Worm (Caenorhabditis elegans): ENCODE measurements around the gene svh-1.
A peak's percentile ranks its signal among the peaks of the same experiment; 100 is the strongest.

svh-1 gene

DNA sequence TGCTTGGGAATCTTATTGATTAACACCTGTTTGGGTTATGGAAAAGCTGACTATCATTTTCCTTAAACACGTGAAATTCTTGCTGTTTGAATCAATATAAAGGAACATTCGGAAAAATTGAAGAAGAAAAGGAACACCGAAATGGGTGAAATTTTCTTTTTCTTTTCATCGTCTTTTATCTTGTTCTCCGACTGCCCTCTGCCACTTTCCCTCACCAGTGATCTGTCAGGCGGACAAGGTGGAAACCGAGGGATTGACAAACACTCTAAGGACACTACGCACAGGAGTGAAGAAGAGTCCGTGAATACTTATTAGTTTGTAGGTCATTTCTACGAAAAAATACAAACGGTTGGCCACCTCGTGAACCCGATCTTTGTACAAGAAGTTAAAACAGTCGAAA lies 26.9 kb downstream of the svh-1 start:
- TF ChIP-seq efl-1 (optimal IDR thresholded peaks at IDR 0.05) (no peak), efl-1 (GFP tag; optimal IDR thresholded peaks at IDR 0.05 in 1 of 2) (peak in 1 of 2 experiments; percentile 15), nhr-19 (GFP tag; conservative IDR thresholded peaks at IDR 0.05) (no peak), ztf-4 (tag; optimal IDR thresholded peaks at IDR 0.05) (no peak), alr-1 (tag; optimal IDR thresholded peaks at IDR 0.05; ENCODE audit: borderline replicate concordance) (no peak), nhr-12 (tag; optimal IDR thresholded peaks at IDR 0.05) (no peak), unc-98 (GFP tag; IDR thresholded peaks at IDR 0.05) (no peak), egl-13 (tag; optimal IDR thresholded peaks at IDR 0.05) (no peak), ces-1 (GFP tag; optimal IDR thresholded peaks at IDR 0.05) (no peak), pax-3 (tag; optimal IDR thresholded peaks at IDR 0.05) (no peak), skn-1 (tag; optimal IDR thresholded peaks at IDR 0.05) (no peak), irx-1 (tag; optimal IDR thresholded peaks at IDR 0.05) (no peak), grh-1 (GFP tag; IDR thresholded peaks at IDR 0.05) (no peak), ceh-8 (GFP tag; optimal IDR thresholded peaks at IDR 0.05) (no peak), lin-14 (GFP tag; optimal IDR thresholded peaks at IDR 0.05) (peak; percentile 17), blmp-1 (tag; optimal IDR thresholded peaks at IDR 0.05) (peak; percentile 96), mep-1 (tag; optimal IDR thresholded peaks at IDR 0.05) (no peak), elt-2 (tag; optimal IDR thresholded peaks at IDR 0.05) (no peak), hlh-4 (tag; optimal IDR thresholded peaks at IDR 0.05) (no peak), mdl-1 (tag; optimal IDR thresholded peaks at IDR 0.05) (no peak), sup-37 (GFP tag; optimal IDR thresholded peaks at IDR 0.05) (no peak), hpl-2 (GFP tag; optimal IDR thresholded peaks at IDR 0.05) (no peak), ama-1 (optimal IDR thresholded peaks at IDR 0.05) (no peak)

DNA sequence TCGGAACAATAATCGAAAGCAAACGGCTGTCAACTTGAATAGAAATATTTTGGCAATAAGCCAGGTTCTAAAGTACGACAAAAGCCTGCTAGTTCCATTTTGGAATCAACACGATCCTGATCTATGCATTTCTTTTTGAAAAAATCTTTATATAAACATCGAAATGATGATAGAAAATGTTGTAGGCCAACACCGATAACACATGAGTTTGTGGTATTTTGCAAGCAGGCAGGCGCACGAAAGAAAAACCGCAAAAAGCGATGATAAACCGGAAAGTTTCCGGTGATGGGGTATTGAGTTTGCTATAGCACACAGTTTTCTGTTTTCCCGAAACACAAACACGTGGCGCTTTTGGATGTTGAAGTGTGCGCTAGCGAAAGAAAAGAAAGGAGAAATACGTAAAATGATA lies 27.7 kb downstream of the svh-1 start:
- peak; percentile 1 for TF ChIP-seq nhr-71 (tag; optimal IDR thresholded peaks at IDR 0.05)
- TF ChIP-seq efl-1 (optimal IDR thresholded peaks at IDR 0.05) = no peak
- TF ChIP-seq efl-1 (GFP tag; optimal IDR thresholded peaks at IDR 0.05 in 1 of 2) = peak in 1 of 2 experiments; percentile 75
- TF ChIP-seq skn-1 (tag; optimal IDR thresholded peaks at IDR 0.05) = no peak
- TF ChIP-seq hlh-17 (GFP tag; optimal IDR thresholded peaks at IDR 0.05; ENCODE audit: borderline replicate concordance) = no peak
- peak; percentile 57 for TF ChIP-seq blmp-1 (tag; optimal IDR thresholded peaks at IDR 0.05)
- TF ChIP-seq nhr-20 (tag; optimal IDR thresholded peaks at IDR 0.05) = peak; percentile 59
- TF ChIP-seq mdl-1 (tag; optimal IDR thresholded peaks at IDR 0.05) = peak in 1 of 2 experiments; percentile 31
- TF ChIP-seq lin-14 (GFP tag; optimal IDR thresholded peaks at IDR 0.05) = peak; percentile 39
- TF ChIP-seq snu-23 (GFP tag; optimal IDR thresholded peaks at IDR 0.05) = peak; percentile 22
- TF ChIP-seq elt-3 (tag; optimal IDR thresholded peaks at IDR 0.05) = peak in 1 of 6 experiments; percentile 0

DNA sequence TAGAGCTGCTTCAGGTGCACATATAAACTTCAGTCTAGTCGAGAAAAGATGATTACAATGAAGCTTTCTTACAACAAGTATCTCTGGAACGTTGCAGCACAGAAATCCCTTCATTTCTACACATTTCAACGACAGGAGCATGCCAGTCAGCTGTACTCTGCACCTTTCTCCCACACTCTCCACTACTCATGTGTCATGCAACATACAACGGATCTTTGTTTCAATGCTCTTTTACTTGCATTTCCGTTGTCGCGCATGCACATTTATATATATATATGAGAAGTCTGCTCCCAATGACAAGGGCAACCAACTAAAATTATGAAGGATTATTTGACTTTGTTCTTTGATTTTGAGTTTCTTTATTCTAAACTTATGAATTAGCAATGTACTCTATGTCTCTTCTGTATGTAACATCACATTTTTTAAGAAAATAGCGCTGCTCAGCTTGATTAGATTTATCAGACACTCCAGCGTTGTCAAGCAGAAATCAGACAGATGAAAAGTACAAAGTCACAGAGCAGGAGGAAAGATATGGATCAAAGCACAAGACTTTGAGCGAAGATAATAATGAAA lies 28.8 kb downstream of the svh-1 start:
- TF ChIP-seq hlh-17 (GFP tag; optimal IDR thresholded peaks at IDR 0.05; ENCODE audit: borderline replicate concordance) = no peak
- no peak for TF ChIP-seq C34B4.2 (tag; optimal IDR thresholded peaks at IDR 0.05)
- TF ChIP-seq ceh-90 (tag; optimal IDR thresholded peaks at IDR 0.05) = peak; percentile 48
- TF ChIP-seq swsn-7 (tag; optimal IDR thresholded peaks at IDR 0.05) = peak; percentile 7
- TF ChIP-seq nhr-47 (tag; optimal IDR thresholded peaks at IDR 0.05) = peak; percentile 48
- peak; percentile 1 for TF ChIP-seq fkh-10 (GFP tag; optimal IDR thresholded peaks at IDR 0.05)
- TF ChIP-seq nhr-11 (tag; optimal IDR thresholded peaks at IDR 0.05) = no peak
- TF ChIP-seq dsc-1 (tag; optimal IDR thresholded peaks at IDR 0.05) = peak; percentile 45
- 0 out of 2 replicates have a peak, but pooled peaks have one; percentile 12 for TF ChIP-seq nhr-19 (GFP tag; conservative IDR thresholded peaks at IDR 0.05)
- TF ChIP-seq unc-130 (tag; optimal IDR thresholded peaks at IDR 0.05) = no peak
- no peak for TF ChIP-seq unc-98 (GFP tag; IDR thresholded peaks at IDR 0.05)
- no peak for TF ChIP-seq ceh-63 (GFP tag; optimal IDR thresholded peaks at IDR 0.05)
- TF ChIP-seq ets-5 (GFP tag; IDR thresholded peaks at IDR 0.05) = no peak
- no peak for TF ChIP-seq ceh-82 (tag; optimal IDR thresholded peaks at IDR 0.05)
- no peak for TF ChIP-seq lin-35 (GFP tag; optimal IDR thresholded peaks at IDR 0.05)
- TF ChIP-seq aha-1 (tag; optimal IDR thresholded peaks at IDR 0.05) = no peak
- TF ChIP-seq tbx-2 (tag; optimal IDR thresholded peaks at IDR 0.05) = no peak
- no peak for TF ChIP-seq ces-1 (GFP tag; optimal IDR thresholded peaks at IDR 0.05)
- TF ChIP-seq nhr-28 (tag; optimal IDR thresholded peaks at IDR 0.05) = no peak
- TF ChIP-seq lin-39 (tag; optimal IDR thresholded peaks at IDR 0.05) = no peak
- peak; percentile 23 for TF ChIP-seq sox-4 (tag; optimal IDR thresholded peaks at IDR 0.05)
- TF ChIP-seq nhr-90 (tag; optimal IDR thresholded peaks at IDR 0.05; ENCODE audit: poor library complexity) = no peak
- TF ChIP-seq fkh-8 (tag; optimal IDR thresholded peaks at IDR 0.05) = peak; percentile 80
- TF ChIP-seq nhr-20 (tag; optimal IDR thresholded peaks at IDR 0.05) = peak; percentile 15
- peak; percentile 54 for TF ChIP-seq lin-14 (GFP tag; optimal IDR thresholded peaks at IDR 0.05)
- no peak for TF ChIP-seq nhr-237 (tag; optimal IDR thresholded peaks at IDR 0.05)
- TF ChIP-seq snu-23 (GFP tag; optimal IDR thresholded peaks at IDR 0.05) = no peak
- peak; percentile 11 for TF ChIP-seq mep-1 (tag; optimal IDR thresholded peaks at IDR 0.05)
